Worm (Caenorhabditis elegans) whole organism, dauer: ENCODE results near the gene best-21.
"Not testable (repeated sequence)": the region's sequence is repeated elsewhere in the genome, so short reads cannot be mapped to it uniquely, and the experiment has no call there.

Experiments
- unc-62 ChIP-seq: sonication (generic microtip); optimal IDR thresholded peaks from 2 replicates; lab custom pipeline; 2017; ENCODE audit warnings: missing biosample characterization, missing genetic modification reagents, missing genetic modification characterization

The best-21 gene

ce11 chrIV:15302151-15302550 is at the start of gene best-21:
Gene best-21 (plus strand): TSS chrIV:15302451.
- no peak for TF ChIP-seq unc-62 (GFP tag; lab: Kevin White, UChicago)

- no peak for TF ChIP-seq unc-62 (GFP tag; lab: Kevin White, UChicago)
Measured at ce11 chrIV:15259548-15259947, 42.7 kb upstream of the best-21 start, which contains the start of gene Y73F8A.5. Gene Y73F8A.5 (plus strand): TSS chrIV:15259868.

ce11 chrIV:15274063-15274462 is 28.2 kb upstream of the best-21 start:
- no peak for TF ChIP-seq unc-62 (GFP tag; lab: Kevin White, UChicago)

- TF ChIP-seq unc-62 (GFP tag; lab: Kevin White, UChicago): no peak
Measured at ce11 chrIV:15275363-15275854, 26.8 kb upstream of the best-21 start, which contains the start of gene ccg-1. Gene ccg-1 (minus strand): TSS chrIV:15275804.

- TF ChIP-seq unc-62 (GFP tag; lab: Kevin White, UChicago): no peak
Measured at ce11 chrIV:15280219-15280618, 22.0 kb upstream of the best-21 start.

- no peak for TF ChIP-seq unc-62 (GFP tag; lab: Kevin White, UChicago)
Measured at ce11 chrIV:15283617-15284016, 18.6 kb upstream of the best-21 start.

- no peak for TF ChIP-seq unc-62 (GFP tag; lab: Kevin White, UChicago)
Measured at ce11 chrIV:15289508-15289907, 12.7 kb upstream of the best-21 start.

- no peak for TF ChIP-seq unc-62 (GFP tag; lab: Kevin White, UChicago)
Measured at ce11 chrIV:15291162-15291561, 11.1 kb upstream of the best-21 start, which contains the start of gene pqn-90. Gene pqn-90 (minus strand): TSS chrIV:15291262.

ce11 chrIV:15291607-15292006 is 10.6 kb upstream of the best-21 start, which contains the start of gene pqn-91:
Gene pqn-91 (plus strand): TSS chrIV:15291907.
- TF ChIP-seq unc-62 (GFP tag; lab: Kevin White, UChicago): no peak

- TF ChIP-seq unc-62 (GFP tag; lab: Kevin White, UChicago): no peak
Measured at ce11 chrIV:15294040-15294439, 8.2 kb upstream of the best-21 start, which contains the start of gene Y73F8A.10. Gene Y73F8A.10 (plus strand): TSS chrIV:15294340.

- TF ChIP-seq unc-62 (GFP tag; lab: Kevin White, UChicago): no peak
Measured at ce11 chrIV:15300041-15300440, 2.2 kb upstream of the best-21 start.

- not testable (repeated sequence) for TF ChIP-seq unc-62 (GFP tag; lab: Kevin White, UChicago)
Measured at ce11 chrIV:15311590-15311989, 9.3 kb downstream of the best-21 start, which contains the start of gene Y73F8A.12. Gene Y73F8A.12 (minus strand): TSS chrIV:15311690.

ce11 chrIV:15312008-15312407 is 9.8 kb downstream of the best-21 start, which contains the start of gene Y73F8A.13:
Gene Y73F8A.13 (plus strand): TSS chrIV:15312247.
- no peak for TF ChIP-seq unc-62 (GFP tag; lab: Kevin White, UChicago)

- TF ChIP-seq unc-62 (GFP tag; lab: Kevin White, UChicago): no peak
Measured at ce11 chrIV:15315502-15315901, 13.3 kb downstream of the best-21 start.

- TF ChIP-seq unc-62 (GFP tag; lab: Kevin White, UChicago): not testable (repeated sequence)
Measured at ce11 chrIV:15318982-15319381, 16.7 kb downstream of the best-21 start, which contains the start of gene Y73F8A.14. Gene Y73F8A.14 (minus strand): TSS chrIV:15319082.

ce11 chrIV:15321279-15321678 is 19.0 kb downstream of the best-21 start, which contains the start of gene Y73F8A.15:
Gene Y73F8A.15 (plus strand): TSS chrIV:15321579.
- TF ChIP-seq unc-62 (GFP tag; lab: Kevin White, UChicago): no peak

ce11 chrIV:15323593-15323992 is 21.3 kb downstream of the best-21 start, which contains the start of gene tbx-39:
Gene tbx-39 (plus strand): TSS chrIV:15323893.
- no peak for TF ChIP-seq unc-62 (GFP tag; lab: Kevin White, UChicago)
